Worm (Caenorhabditis elegans) whole organism, L1 larva: Measurements from ENCODE around the gene Y82E9BL.18.

Experiments
- aly-2 ChIP-seq: fragments of 150-350 bp; optimal IDR thresholded peaks from 2 replicates; lab custom pipeline; 2014; ENCODE audit warnings: missing biosample characterization, missing genetic modification characterization
- nhr-237 ChIP-seq: fragments of 150-350 bp; optimal IDR thresholded peaks from 2 replicates; lab custom pipeline; 2014; ENCODE audit warnings: missing biosample characterization, missing genetic modification characterization

DNA sequence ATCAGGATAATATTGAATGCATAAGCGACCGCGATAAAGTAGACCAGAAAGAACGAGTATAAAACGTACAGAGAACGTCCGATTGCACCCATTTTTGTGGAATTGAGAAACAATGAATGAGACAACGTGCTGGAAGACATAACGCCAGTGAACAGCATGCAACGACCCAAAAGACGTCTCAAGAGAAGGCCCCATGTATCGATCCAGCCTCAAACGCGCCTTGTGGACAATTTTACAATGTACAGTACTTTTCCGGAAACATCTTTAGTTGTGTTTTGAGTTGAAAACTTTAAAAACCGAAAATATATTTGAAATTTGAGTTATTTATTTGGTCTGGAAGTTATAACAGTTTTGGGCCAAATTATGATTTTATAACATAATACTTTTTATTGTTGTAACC is 24.2 kb downstream of the Y82E9BL.18 start, which contains the start of gene Y82E9BL.3:
- TF ChIP-seq nhr-237 (no peak), aly-2 (tag; lab: Kevin White, UChicago) (no peak)
